Fruit fly (Drosophila melanogaster): ENCODE data around the gene CG18273.

DNA sequence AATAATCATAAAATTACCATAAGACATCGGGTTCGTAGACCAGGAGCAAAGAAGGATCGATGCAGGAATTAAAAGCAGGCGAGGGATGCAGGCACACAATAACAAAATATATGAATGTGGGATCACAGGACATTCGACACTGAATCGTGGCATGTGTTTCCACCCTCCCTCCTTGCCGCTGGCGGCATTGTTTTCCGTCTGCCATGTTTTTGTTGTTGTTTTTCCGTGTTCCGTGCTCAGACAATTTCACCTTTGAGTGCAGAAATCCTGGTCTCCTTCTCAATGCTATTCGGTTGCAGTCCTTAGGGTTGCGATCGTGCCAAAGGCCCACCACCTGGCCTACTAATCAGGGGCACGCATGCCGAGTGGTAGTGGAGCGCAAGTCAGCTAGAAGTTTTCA, 38.2 kb upstream of the CG18273 start:
- TF ChIP-seq cnc (optimal IDR thresholded peaks at IDR 0.05) (no peak), CG7045 (GFP tag; optimal IDR thresholded peaks at IDR 0.05) (no peak), kay (GFP tag; ENCODE audit: borderline replicate concordance) (no peak), CG12768 (GFP tag; optimal IDR thresholded peaks at IDR 0.05) (no peak), CG33017 (tag; optimal IDR thresholded peaks at IDR 0.05) (no peak), Crg-1 (GFP tag; optimal IDR thresholded peaks at IDR 0.05) (no peak), CG14711 (tag; optimal IDR thresholded peaks at IDR 0.05) (no peak), CG11617 (GFP tag; optimal IDR thresholded peaks at IDR 0.05) (no peak), pad (GFP tag; optimal IDR thresholded peaks at IDR 0.05) (no peak), cic (GFP tag; optimal IDR thresholded peaks at IDR 0.05) (no peak), Mnt (GFP tag; optimal IDR thresholded peaks at IDR 0.05) (no peak), CG7101 (tag; optimal IDR thresholded peaks at IDR 0.05) (no peak), bab1 (GFP tag; optimal IDR thresholded peaks at IDR 0.05) (no peak)
